Worm (Caenorhabditis elegans) whole organism, L3 larva: Measurements from ENCODE around the gene nduf-2.2.

Experiments used
- aly-2 ChIP-seq: fragments of 150-350 bp; optimal IDR thresholded peaks from 2 replicates; lab custom pipeline; 2014; ENCODE audit warnings: missing biosample characterization, missing genetic modification characterization
- fkh-2 ChIP-seq: fragments of 150-350 bp; optimal IDR thresholded peaks from 2 replicates; lab custom pipeline; 2014; ENCODE audit warnings: missing biosample characterization, missing genetic modification reagents, missing genetic modification characterization
- jun-1 ChIP-seq: fragments of 150-350 bp; optimal IDR thresholded peaks from 2 replicates; lab custom pipeline; 2014; ENCODE audit warnings: missing biosample characterization, missing genetic modification reagents, missing genetic modification characterization
- lin-15B ChIP-seq: fragments of 150-350 bp; optimal IDR thresholded peaks from 2 replicates; lab custom pipeline; 2014; ENCODE audit warnings: missing biosample characterization, missing genetic modification characterization
- lin-39 ChIP-seq: fragments of 150-350 bp; optimal IDR thresholded peaks from 2 replicates; lab custom pipeline; 2018; ENCODE audit warnings: missing biosample characterization, missing genetic modification reagents, missing genetic modification characterization
- nhr-23 ChIP-seq: fragments of 150-350 bp; optimal IDR thresholded peaks from 2 replicates; lab custom pipeline; 2014; ENCODE audit warnings: missing biosample characterization, missing genetic modification reagents, missing genetic modification characterization
- nhr-237 ChIP-seq: fragments of 150-350 bp; optimal IDR thresholded peaks from 2 replicates; lab custom pipeline; 2014; ENCODE audit warnings: missing biosample characterization, missing genetic modification characterization
- nhr-77 ChIP-seq: fragments of 150-350 bp; optimal IDR thresholded peaks from 2 replicates; lab custom pipeline; 2014; ENCODE audit warnings: missing biosample characterization, missing genetic modification characterization
- snpc-4 ChIP-seq: fragments of 150-350 bp; optimal IDR thresholded peaks from 2 replicates; lab custom pipeline; 2014; ENCODE audit warnings: missing biosample characterization, missing genetic modification characterization
- unc-62 ChIP-seq: fragments of 150-350 bp; sonication (generic microtip); optimal IDR thresholded peaks from 4 replicates; lab custom pipeline; 2014; ENCODE audit warnings: missing biosample characterization, missing genetic modification reagents, missing genetic modification characterization
- ztf-11 ChIP-seq: fragments of 150-350 bp; optimal IDR thresholded peaks from 2 replicates; lab custom pipeline; 2014; ENCODE audit warnings: missing biosample characterization, missing genetic modification characterization

DNA sequence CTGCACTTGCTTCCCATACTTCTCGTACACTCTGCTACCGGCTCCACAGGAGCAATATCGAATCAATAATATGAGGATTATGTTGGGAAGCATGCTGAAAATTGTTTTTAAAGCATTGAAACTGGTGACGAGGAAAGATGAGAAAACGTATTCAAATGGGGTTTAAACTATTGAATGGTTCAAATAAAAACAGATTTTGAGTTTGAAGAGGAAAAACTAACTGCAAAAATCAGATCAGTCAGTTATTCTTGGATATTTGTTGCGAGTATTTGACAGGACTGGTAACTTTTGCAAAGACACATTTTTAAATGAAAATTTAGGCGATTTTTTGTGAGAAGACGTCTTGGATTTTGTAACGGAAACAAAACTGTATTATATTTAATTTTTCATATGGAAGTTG, 49.7 kb downstream of the nduf-2.2 start, which contains the start of gene acr-5:
- TF ChIP-seq aly-2 (tag; lab: Kevin White, UChicago): no peak
- no peak for TF ChIP-seq ztf-11 (tag; lab: Kevin White, UChicago)
- no peak for TF ChIP-seq lin-39
- no peak for TF ChIP-seq lin-15B (tag; lab: Kevin White, UChicago)
- no peak for TF ChIP-seq jun-1 (tag; lab: Kevin White, UChicago)
- TF ChIP-seq nhr-23 (tag; lab: Kevin White, UChicago): no peak
- TF ChIP-seq unc-62 (GFP tag; lab: Kevin White, UChicago): no peak
- TF ChIP-seq snpc-4 (tag; lab: Kevin White, UChicago): no peak
- TF ChIP-seq fkh-2 (tag; lab: Kevin White, UChicago): no peak
- no peak for TF ChIP-seq nhr-237 (tag; lab: Kevin White, UChicago)
- TF ChIP-seq nhr-77: no peak
